Fruit fly (Drosophila melanogaster): Measurements from ENCODE around the gene Rok.

Rok gene

DNA sequence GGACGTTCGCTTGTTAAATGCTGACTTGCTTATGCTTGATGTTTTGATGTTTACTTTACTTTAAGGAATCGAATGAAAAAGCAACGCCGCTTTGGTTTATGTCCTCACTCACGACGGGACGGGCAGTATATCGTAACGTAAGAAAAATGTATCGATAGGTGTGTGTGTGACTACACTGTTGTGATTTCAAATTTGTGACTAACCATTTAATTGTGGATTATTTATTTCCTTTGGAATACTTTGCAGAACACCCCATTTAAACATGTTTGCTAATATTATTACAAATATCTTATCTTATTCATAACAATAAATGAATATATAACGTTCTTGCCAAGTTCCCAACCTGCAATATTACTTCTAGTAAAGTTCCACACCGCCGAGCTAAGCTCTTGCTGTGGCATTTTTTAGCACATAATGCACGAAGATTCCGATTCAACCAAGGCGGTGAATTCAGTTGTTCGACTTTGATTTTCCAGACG lies 17.8 kb upstream of the Rok start, which contains the start of the genes Nemp and r:
TSS of gene Nemp (minus strand) at position 85 of the 479 bp plus-strand sequence.
TSS of gene r (plus strand) at position 429 of the 479 bp plus-strand sequence.
- peak; percentile 23 for TF ChIP-seq fru (GFP tag; optimal IDR thresholded peaks at IDR 0.05)
- no peak for TF ChIP-seq Abd-B (GFP tag; optimal IDR thresholded peaks at IDR 0.05)

DNA sequence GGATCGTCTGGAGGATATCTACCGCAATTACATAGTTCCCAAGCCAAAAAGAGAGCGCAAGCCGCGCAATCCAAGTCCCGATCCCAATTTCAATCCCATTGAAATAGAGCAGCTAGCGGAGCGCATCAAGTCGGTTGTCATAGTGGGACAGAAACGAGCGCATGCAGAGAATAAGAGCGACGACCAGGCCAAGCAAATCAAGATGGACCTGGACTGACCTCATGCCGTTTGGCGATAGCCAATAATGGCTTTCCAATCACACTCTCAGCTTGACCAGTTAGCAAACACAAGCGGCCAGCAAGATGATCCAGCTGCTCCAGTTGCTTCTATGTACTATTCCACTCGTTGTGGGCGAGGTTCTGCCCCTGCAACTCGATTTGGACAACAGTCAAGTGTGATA lies 14.4 kb upstream of the Rok start:
- TF ChIP-seq br (GFP tag; optimal IDR thresholded peaks at IDR 0.05) (no peak), jim (GFP tag; optimal IDR thresholded peaks at IDR 0.05) (no peak), Abd-B (GFP tag; optimal IDR thresholded peaks at IDR 0.05) (no peak), fru (GFP tag; optimal IDR thresholded peaks at IDR 0.05) (no peak), dl (GFP tag; optimal IDR thresholded peaks at IDR 0.05; ENCODE audit: insufficient read depth in 1 of 2, partially characterized antibody in 2 of 2) (no peak), Dfd (GFP tag; optimal IDR thresholded peaks at IDR 0.05) (no peak), GATAd (GFP tag; optimal IDR thresholded peaks at IDR 0.05) (no peak), brk (GFP tag; optimal IDR thresholded peaks at IDR 0.05) (no peak), Mio (GFP tag; optimal IDR thresholded peaks at IDR 0.05) (no peak), dmrt93B (GFP tag; optimal IDR thresholded peaks at IDR 0.05) (no peak), Hr78 (GFP tag; optimal IDR thresholded peaks at IDR 0.05) (no peak), Myc (optimal IDR thresholded peaks at IDR 0.05) (no peak), woc (GFP tag; optimal IDR thresholded peaks at IDR 0.05) (no peak), sv (GFP tag; optimal IDR thresholded peaks at IDR 0.05) (no peak), Dif (GFP tag; optimal IDR thresholded peaks at IDR 0.05; ENCODE audit: partially characterized antibody) (no peak)

DNA sequence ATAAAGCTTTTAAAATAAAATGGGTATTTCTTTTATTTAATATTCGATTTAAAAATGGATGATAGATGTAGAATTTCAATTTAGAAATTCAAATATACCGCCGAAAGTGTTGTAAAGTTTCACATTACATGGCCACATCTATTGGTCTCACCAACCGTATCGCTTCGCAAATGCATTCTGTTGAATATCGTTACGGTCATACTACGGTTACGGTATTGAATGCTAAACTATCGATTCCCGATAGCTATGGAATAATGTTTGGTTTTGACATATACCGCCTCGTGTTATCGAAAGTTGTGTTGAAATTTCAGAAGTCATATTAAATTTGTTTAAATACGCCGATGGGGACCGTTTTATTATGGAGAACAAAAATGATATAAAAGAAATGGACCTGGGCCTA lies 13.9 kb upstream of the Rok start, which contains the start of the genes CG32573 and CG42512:
TSS of gene CG32573 (plus strand) at position 279 of the 400 bp plus-strand sequence.
TSS of gene CG42512 (plus strand) at position 279 of the 400 bp plus-strand sequence.
- TF ChIP-seq Myc (optimal IDR thresholded peaks at IDR 0.05): peak; percentile 45
- no peak for TF ChIP-seq Rel (GFP tag; optimal IDR thresholded peaks at IDR 0.05)
- TF ChIP-seq Rel (tag; optimal IDR thresholded peaks at IDR 0.05): peak; percentile 25
- no peak for TF ChIP-seq Abd-B (GFP tag; optimal IDR thresholded peaks at IDR 0.05)
- no peak for TF ChIP-seq fru (GFP tag; optimal IDR thresholded peaks at IDR 0.05)

DNA sequence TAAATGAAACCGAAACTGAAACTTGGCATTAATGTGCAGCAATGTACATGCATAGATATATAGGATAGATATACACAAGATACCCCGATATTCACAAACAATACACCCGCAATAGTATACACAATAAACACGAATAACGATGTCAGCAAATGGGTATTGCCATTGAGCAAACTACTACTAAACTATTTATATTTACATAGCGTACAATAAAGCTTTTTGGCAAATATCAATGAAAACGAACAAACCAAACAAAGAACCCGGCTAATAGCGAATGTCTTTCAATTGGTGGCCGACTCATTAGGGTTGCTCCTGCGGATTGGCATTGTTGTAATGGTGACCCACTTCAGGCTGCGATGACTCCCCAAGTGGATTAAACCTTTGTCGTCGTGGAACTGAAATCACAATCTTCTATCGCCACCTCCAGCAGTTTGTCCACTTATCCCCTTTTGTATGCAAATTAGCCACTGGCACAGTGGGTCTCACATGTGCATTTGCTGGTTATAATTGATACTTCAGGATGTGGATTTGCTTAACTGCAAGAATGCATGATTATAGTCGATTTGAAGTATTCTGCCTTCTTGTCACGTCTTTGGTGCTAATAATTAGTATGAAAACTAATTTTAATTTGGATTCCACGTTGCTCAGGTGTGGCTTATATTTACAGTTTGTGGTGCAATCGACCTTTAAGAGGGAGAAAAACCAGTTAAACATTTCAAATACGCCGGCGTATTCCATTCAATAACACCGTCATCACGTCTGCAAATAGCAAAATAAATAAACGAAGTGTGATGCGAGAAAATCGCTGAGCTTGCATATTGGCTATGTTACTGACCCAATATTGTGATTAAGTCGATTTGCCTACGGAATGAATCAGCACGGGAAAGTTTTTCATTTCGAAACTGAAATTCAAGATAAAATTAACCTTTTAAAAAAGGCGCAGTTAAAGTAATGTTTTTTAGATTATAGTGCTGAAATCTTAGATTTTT lies 13.2 kb upstream of the Rok start:
- TF ChIP-seq Jra (GFP tag; optimal IDR thresholded peaks at IDR 0.05): no peak
- no peak for TF ChIP-seq br (GFP tag; optimal IDR thresholded peaks at IDR 0.05)
- TF ChIP-seq ey (GFP tag; optimal IDR thresholded peaks at IDR 0.05): peak; percentile 44
- peak in 1 of 2 experiments; percentile 71 for TF ChIP-seq foxo (GFP tag; optimal IDR thresholded peaks at IDR 0.05)
- TF ChIP-seq dl (GFP tag; optimal IDR thresholded peaks at IDR 0.05; ENCODE audit: insufficient read depth in 1 of 2, partially characterized antibody in 2 of 2): no peak
- TF ChIP-seq CG32264 (GFP tag; optimal IDR thresholded peaks at IDR 0.05): peak; percentile 57
- no peak for TF ChIP-seq GATAd (GFP tag; optimal IDR thresholded peaks at IDR 0.05)
- no peak for TF ChIP-seq sage (GFP tag; optimal IDR thresholded peaks at IDR 0.05)
- no peak for TF ChIP-seq CrebA (GFP tag; optimal IDR thresholded peaks at IDR 0.05; ENCODE audit: borderline replicate concordance)
- TF ChIP-seq Dfd (GFP tag; optimal IDR thresholded peaks at IDR 0.05): no peak
- TF ChIP-seq sv (GFP tag; optimal IDR thresholded peaks at IDR 0.05): peak; percentile 41
- no peak for TF ChIP-seq psq (GFP tag; optimal IDR thresholded peaks at IDR 0.05)
- TF ChIP-seq Dif (GFP tag; optimal IDR thresholded peaks at IDR 0.05; ENCODE audit: partially characterized antibody): no peak
- TF ChIP-seq Hr78 (GFP tag; optimal IDR thresholded peaks at IDR 0.05): no peak
- no peak for TF ChIP-seq Vsx2 (GFP tag; optimal IDR thresholded peaks at IDR 0.05; ENCODE audit: partially characterized antibody)
- peak; percentile 62 for TF ChIP-seq woc (GFP tag; optimal IDR thresholded peaks at IDR 0.05)
- TF ChIP-seq Hr83 (GFP tag; optimal IDR thresholded peaks at IDR 0.05; ENCODE audit: poor library complexity, severe bottlenecking): no peak
- TF ChIP-seq fru (GFP tag; optimal IDR thresholded peaks at IDR 0.05): peak; percentile 69
- no peak for TF ChIP-seq lola (GFP tag; optimal IDR thresholded peaks at IDR 0.05)
- no peak for TF ChIP-seq CG9705 (GFP tag; optimal IDR thresholded peaks at IDR 0.05)
- no peak for TF ChIP-seq Sp1 (GFP tag; optimal IDR thresholded peaks at IDR 0.05)
- TF ChIP-seq N (GFP tag; optimal IDR thresholded peaks at IDR 0.05): no peak

Measured in whole organism, wandering third instar larva.